Worm (Caenorhabditis elegans): ENCODE data around the gene nspf-3.

DNA sequence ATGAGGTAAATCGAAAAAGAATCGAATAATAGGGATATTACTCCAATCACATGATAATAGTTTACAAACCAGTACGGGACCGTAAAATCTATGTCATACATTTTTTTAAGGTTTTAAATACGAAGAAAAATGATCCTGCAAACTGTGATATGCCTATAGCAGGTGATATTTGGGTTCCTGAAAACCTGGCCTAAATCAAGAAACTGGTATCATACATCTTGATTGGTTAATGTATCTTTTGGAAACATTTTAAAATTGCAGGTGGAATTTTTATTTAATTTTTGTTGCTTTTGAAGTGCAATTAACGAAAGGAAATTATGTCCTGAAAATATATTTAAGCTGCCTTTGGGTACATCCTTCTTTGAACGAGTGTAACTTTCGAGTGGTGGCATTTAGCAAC, 10.2 kb upstream of the nspf-3 start, which contains the start of gene sri-61:
- TF ChIP-seq flt-1 (GFP tag; IDR thresholded peaks at IDR 0.05) (no peak), ama-1 (optimal IDR thresholded peaks at IDR 0.05) (no peak), aly-1 (tag; optimal IDR thresholded peaks at IDR 0.05) (no peak)
